Worm (Caenorhabditis elegans) whole organism, midembryonic: ENCODE data around the gene ZK1127.5.

Source experiments
- T22C8.4 ChIP-seq: fragments of 200-800 bp; sonication (Bioruptor generic); IDR thresholded peaks from 2 replicates; pipeline ENCODE4 v1.3.6; 2022; ENCODE audit warnings: missing genetic modification characterization, missing compliant biosample characterization
- cog-1 ChIP-seq: sonication (generic microtip); optimal IDR thresholded peaks from 2 replicates; lab custom pipeline; 2016; ENCODE audit warnings: missing genetic modification characterization, missing compliant biosample characterization
- flt-1 ChIP-seq: fragments of 200-800 bp; sonication (Bioruptor generic); IDR thresholded peaks from 2 replicates; pipeline ENCODE4 v1.3.6; 2022; ENCODE audit warnings: missing genetic modification characterization, missing compliant biosample characterization
- klf-2 ChIP-seq: fragments of 200-800 bp; sonication (Bioruptor generic); conservative IDR thresholded peaks from 2 replicates; pipeline ENCODE4 v1.3.6; 2022; ENCODE audit warnings: missing genetic modification reagents, missing genetic modification characterization, missing compliant biosample characterization
- med-1 ChIP-seq: sonication (generic microtip); optimal IDR thresholded peaks from 2 replicates; lab custom pipeline; 2017; ENCODE audit warnings: missing genetic modification characterization, mild to moderate bottlenecking, missing compliant biosample characterization, antibody characterized with exemption, missing genetic modification reagents; ENCODE audit not compliant: insufficient read depth
- ref-1 ChIP-seq: fragments of 200-800 bp; sonication (Bioruptor generic); conservative IDR thresholded peaks from 2 replicates; pipeline ENCODE4 v1.3.6; 2022; ENCODE audit warnings: missing genetic modification reagents, missing genetic modification characterization, missing compliant biosample characterization
- tab-1 ChIP-seq: fragments of 200-800 bp; sonication (Bioruptor generic); IDR thresholded peaks from 2 replicates; pipeline ENCODE4 v1.3.6; 2022; ENCODE audit warnings: missing genetic modification characterization, missing compliant biosample characterization
- ztf-23 ChIP-seq: fragments of 200-800 bp; sonication (Bioruptor generic); IDR thresholded peaks from 2 replicates; pipeline ENCODE4 v1.3.6; 2022; ENCODE audit warnings: missing genetic modification reagents, missing genetic modification characterization, missing compliant biosample characterization
- ztf-29 ChIP-seq: fragments of 200-800 bp; sonication (Bioruptor generic); IDR thresholded peaks from 2 replicates; pipeline ENCODE4 v1.3.6; 2022; ENCODE audit warnings: missing genetic modification reagents, missing genetic modification characterization, missing compliant biosample characterization

The ZK1127.5 gene

ce11 chrII:7050021-7050722 is at the start of gene ZK1127.5, which contains the start of gene tcer-1:
Gene ZK1127.5 (plus strand): TSS chrII:7050672.
Gene tcer-1 (minus strand): TSS chrII:7050071.
- no peak for TF ChIP-seq ztf-23 (GFP tag; lab: Robert Waterston, UW)
- no peak for TF ChIP-seq cog-1
- TF ChIP-seq ztf-29 (GFP tag; lab: Robert Waterston, UW): no peak
- no peak for TF ChIP-seq tab-1 (GFP tag; lab: Robert Waterston, UW)
- TF ChIP-seq T22C8.4: no peak
- TF ChIP-seq klf-2 (GFP tag; lab: Robert Waterston, UW): no peak

ce11 chrII:7001405-7001804 is 49.1 kb upstream of the ZK1127.5 start:
- TF ChIP-seq cog-1: peak; percentile 38
- peak; percentile 98 for TF ChIP-seq flt-1
- peak; percentile 85 for TF ChIP-seq klf-2 (GFP tag; lab: Robert Waterston, UW)
- TF ChIP-seq T22C8.4: peak; percentile 88
- peak; percentile 93 for TF ChIP-seq ztf-29 (GFP tag; lab: Robert Waterston, UW)
- peak; percentile 92 for TF ChIP-seq ref-1 (GFP tag; lab: Robert Waterston, UW)
- peak; percentile 7 for TF ChIP-seq med-1 (GFP tag; lab: Kevin White, UChicago)
- TF ChIP-seq tab-1 (GFP tag; lab: Robert Waterston, UW): peak; percentile 95
- peak; percentile 89 for TF ChIP-seq ztf-23 (GFP tag; lab: Robert Waterston, UW)

- no peak for TF ChIP-seq tab-1 (GFP tag; lab: Robert Waterston, UW)
- peak; percentile 71; the same call in 1 of the 2 replicates for TF ChIP-seq flt-1
- peak; percentile 58; the same call in 1 of the 2 replicates for TF ChIP-seq klf-2 (GFP tag; lab: Robert Waterston, UW)
- peak; percentile 71; the same call in 1 of the 2 replicates for TF ChIP-seq ztf-23 (GFP tag; lab: Robert Waterston, UW)
Observed at ce11 chrII:7002956-7003357, 47.5 kb upstream of the ZK1127.5 start.

- TF ChIP-seq med-1 (GFP tag; lab: Kevin White, UChicago): no peak
- TF ChIP-seq cog-1: no peak
- TF ChIP-seq klf-2 (GFP tag; lab: Robert Waterston, UW): no peak
- TF ChIP-seq ztf-23 (GFP tag; lab: Robert Waterston, UW): no peak
- no peak for TF ChIP-seq ztf-29 (GFP tag; lab: Robert Waterston, UW)
- no peak for TF ChIP-seq ref-1 (GFP tag; lab: Robert Waterston, UW)
- no peak for TF ChIP-seq tab-1 (GFP tag; lab: Robert Waterston, UW)
- no peak for TF ChIP-seq flt-1
- no peak for TF ChIP-seq T22C8.4
Observed at ce11 chrII:7012592-7012991, 37.9 kb upstream of the ZK1127.5 start, which contains the start of gene sqv-7. Gene sqv-7 (minus strand): TSS chrII:7012692.

- no peak for TF ChIP-seq ztf-23 (GFP tag; lab: Robert Waterston, UW)
- TF ChIP-seq med-1 (GFP tag; lab: Kevin White, UChicago): peak; percentile 10
- TF ChIP-seq cog-1: no peak
- TF ChIP-seq ref-1 (GFP tag; lab: Robert Waterston, UW): no peak
- no peak for TF ChIP-seq ztf-29 (GFP tag; lab: Robert Waterston, UW)
- TF ChIP-seq tab-1 (GFP tag; lab: Robert Waterston, UW): no peak
- no peak; the same call in 1 of the 2 replicates for TF ChIP-seq flt-1
Observed at ce11 chrII:7022370-7023001, 28.0 kb upstream of the ZK1127.5 start, which contains the start of the genes lst-6 and lst-5. Gene lst-6 (minus strand): TSS chrII:7022509. Gene lst-5 (plus strand): TSS chrII:7022913.

ce11 chrII:7024897-7025852 is 25.3 kb upstream of the ZK1127.5 start, which contains the start of gene znf-598:
Gene znf-598 (plus strand): TSS chrII:7025802.
- TF ChIP-seq ztf-23 (GFP tag; lab: Robert Waterston, UW) (no peak), cog-1 (peak; percentile 4), tab-1 (GFP tag; lab: Robert Waterston, UW) (no peak)

ce11 chrII:7029524-7029923 is 20.9 kb upstream of the ZK1127.5 start:
- no peak for TF ChIP-seq ztf-23 (GFP tag; lab: Robert Waterston, UW)
- TF ChIP-seq ref-1 (GFP tag; lab: Robert Waterston, UW): no peak
- TF ChIP-seq ztf-29 (GFP tag; lab: Robert Waterston, UW): no peak
- TF ChIP-seq med-1 (GFP tag; lab: Kevin White, UChicago): no peak
- no peak for TF ChIP-seq flt-1
- no peak for TF ChIP-seq cog-1
- TF ChIP-seq tab-1 (GFP tag; lab: Robert Waterston, UW): no peak
- no peak for TF ChIP-seq klf-2 (GFP tag; lab: Robert Waterston, UW)
- no peak for TF ChIP-seq T22C8.4

ce11 chrII:7031137-7031697 is 19.3 kb upstream of the ZK1127.5 start:
- TF ChIP-seq T22C8.4: no peak
- no peak for TF ChIP-seq klf-2 (GFP tag; lab: Robert Waterston, UW)
- no peak for TF ChIP-seq flt-1
- no peak for TF ChIP-seq ztf-23 (GFP tag; lab: Robert Waterston, UW)
- TF ChIP-seq ztf-29 (GFP tag; lab: Robert Waterston, UW): no peak
- no peak for TF ChIP-seq ref-1 (GFP tag; lab: Robert Waterston, UW)
